Fruit fly (Drosophila melanogaster): ENCODE results near the gene sick.

DNA sequence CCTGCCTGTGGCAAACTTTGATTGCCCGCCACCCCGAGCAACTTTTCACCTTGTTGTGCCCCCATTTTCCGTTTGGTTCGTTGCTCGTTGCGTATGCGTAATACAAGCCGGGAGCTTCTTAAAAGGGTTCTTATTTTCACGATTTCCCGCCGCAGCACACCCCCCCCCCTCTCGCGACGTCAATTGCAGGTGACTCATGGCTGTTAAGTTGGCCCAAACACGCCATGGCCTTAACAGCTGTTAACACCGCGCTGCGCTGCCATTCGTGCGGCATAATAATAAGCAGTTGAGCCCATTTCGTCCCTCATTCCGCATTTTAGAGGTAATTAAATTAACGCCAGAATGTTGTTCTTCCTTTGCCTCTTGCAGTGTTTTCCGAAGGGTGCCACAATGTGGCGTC, 54.8 kb downstream of the sick start:
- TF ChIP-seq psq (optimal IDR thresholded peaks at IDR 0.05) (no peak), Dll (optimal IDR thresholded peaks at IDR 0.05) (no peak), CG8478 (optimal IDR thresholded peaks at IDR 0.05) (no peak), pan (optimal IDR thresholded peaks at IDR 0.05) (no peak), usp (GFP tag; optimal IDR thresholded peaks at IDR 0.05) (no peak)

Data from whole organism.